Fruit fly (Drosophila melanogaster): ENCODE measurements around the gene CG18598.

DNA sequence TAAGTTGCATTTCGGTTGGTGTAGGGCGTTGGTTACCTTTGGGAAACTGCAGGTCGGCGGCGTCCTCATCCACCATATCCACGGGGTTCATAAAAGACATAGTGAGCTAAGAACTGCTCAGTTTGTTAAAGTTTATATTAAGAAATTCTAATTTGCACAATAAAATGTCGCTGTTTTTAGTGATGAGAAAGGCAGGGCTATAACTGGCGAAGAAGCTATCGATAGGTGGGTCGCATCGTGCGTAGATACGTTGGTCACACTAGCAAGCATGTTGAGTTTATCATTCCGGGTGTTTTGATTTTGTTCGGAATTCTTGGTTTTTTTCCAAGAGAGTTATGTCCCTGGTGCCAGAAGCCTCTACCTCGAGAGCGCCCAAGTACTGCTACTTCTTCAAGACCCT is 4.4 kb downstream of the CG18598 start, which contains the start of the genes Ada2a, Polr2D, Tgs1 and moi:
- no peak for TF ChIP-seq psq (optimal IDR thresholded peaks at IDR 0.05)
- no peak for TF ChIP-seq Sin3A (optimal IDR thresholded peaks at IDR 0.05)
- TF ChIP-seq ttk (optimal IDR thresholded peaks at IDR 0.05), result no peak
- TF ChIP-seq insv (optimal IDR thresholded peaks at IDR 0.05), result no peak
